Fruit fly (Drosophila melanogaster) whole organism, prepupa: ENCODE measurements around the gene Madm.
A peak's percentile ranks its signal among the peaks of the same experiment; 100 is the strongest.

Experiments used
- Eip78C ChIP-seq: fragments of 200-800 bp; sonication (Bioruptor generic); peaks from one replicate; lab custom pipeline; 2016; ENCODE audit warnings: missing biosample characterization, missing genetic modification characterization
- Hr4 ChIP-seq: fragments of 200-800 bp; sonication (Bioruptor generic); optimal IDR thresholded peaks from 3 replicates; lab custom pipeline; 2016; ENCODE audit warnings: missing biosample characterization, missing genetic modification characterization

DNA sequence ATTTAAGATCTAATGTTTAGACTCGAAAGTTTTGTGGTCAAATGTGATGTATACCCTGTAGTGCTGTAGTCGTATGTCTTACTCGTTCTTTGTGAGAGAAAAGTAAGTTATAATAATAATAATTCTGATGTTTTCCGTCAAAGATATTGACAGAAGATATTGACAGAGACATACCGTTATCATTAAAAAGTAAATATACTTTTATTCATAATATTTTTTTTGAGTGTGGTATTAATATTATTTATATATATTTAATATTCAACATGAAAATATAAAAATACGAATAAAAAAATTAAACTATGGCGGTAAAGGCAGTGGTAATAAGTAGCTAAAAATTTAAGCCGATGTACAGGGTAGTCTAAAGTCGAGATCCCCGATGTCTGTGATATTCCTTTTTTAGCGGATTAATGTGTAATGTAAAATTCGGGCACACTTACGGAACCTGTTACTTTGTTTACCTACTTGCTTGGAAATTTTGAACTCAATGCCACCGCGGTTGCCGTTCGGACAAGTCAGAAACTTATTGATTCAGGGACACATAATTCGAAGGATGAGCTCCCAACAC is 5.9 kb upstream of the Madm start, which contains the start of the genes CG2100 and CG1236:
- TF ChIP-seq Hr4 (GFP tag; lab: Kevin White, UChicago) (peak; percentile 62), Eip78C (GFP tag; lab: Kevin White, UChicago) (peak; percentile 90)
